Worm (Caenorhabditis elegans) whole organism, L4/young adult: Measurements from ENCODE around the gene F46H5.7.

ENCODE experiments used
- W03F9.2 ChIP-seq: fragments of 150-350 bp; optimal IDR thresholded peaks from 2 replicates; lab custom pipeline; 2014; ENCODE audit warnings: missing biosample characterization, missing genetic modification characterization
- him-1 ChIP-seq: sonication (generic microtip); optimal IDR thresholded peaks from 2 replicates; lab custom pipeline; 2016; ENCODE audit warnings: missing genotype, missing genetic modification reagents, missing genetic modification characterization, missing compliant biosample characterization

ce11 chrX:7284724-7285184 is 42.0 kb upstream of the F46H5.7 start:
- TF ChIP-seq W03F9.2 (no peak), him-1 (tag; lab: Kevin White, UChicago) (peak; percentile 86)
